Worm (Caenorhabditis elegans) whole organism, late embryonic: Measurements from ENCODE around the gene ppt-1.
A peak's percentile ranks its signal among the peaks of the same experiment; 100 is the strongest.

Experiments
- K02D7.2 ChIP-seq: sonication (generic microtip); optimal IDR thresholded peaks from 2 replicates; lab custom pipeline; 2017; ENCODE audit warnings: mild to moderate bottlenecking, missing genetic modification characterization, missing compliant biosample characterization
- ahr-1 ChIP-seq: sonication (generic microtip); optimal IDR thresholded peaks from 2 replicates; lab custom pipeline; 2016; ENCODE audit warnings: missing genetic modification characterization, missing compliant biosample characterization
- ama-1 ChIP-seq: fragments of 150-350 bp; optimal IDR thresholded peaks from 2 replicates; lab custom pipeline; 2014
- ceh-18 ChIP-seq: sonication (generic microtip); optimal IDR thresholded peaks from 2 replicates; lab custom pipeline; 2016; ENCODE audit warnings: missing genetic modification characterization, missing compliant biosample characterization
- ceh-2 ChIP-seq: sonication (generic microtip); optimal IDR thresholded peaks from 2 replicates; lab custom pipeline; 2016; ENCODE audit warnings: missing genotype, missing genetic modification characterization, missing compliant biosample characterization
- ceh-30 ChIP-seq: fragments of 150-350 bp; optimal IDR thresholded peaks from 2 replicates; lab custom pipeline; 2014; ENCODE audit warnings: missing biosample characterization, missing genetic modification characterization
- ceh-31 ChIP-seq: sonication (generic microtip); optimal IDR thresholded peaks from 2 replicates; lab custom pipeline; 2016; ENCODE audit warnings: missing genetic modification characterization, missing compliant biosample characterization
- ceh-34 ChIP-seq: sonication (generic microtip); optimal IDR thresholded peaks from 2 replicates; lab custom pipeline; 2016; ENCODE audit warnings: mild to moderate bottlenecking, missing genetic modification characterization, missing compliant biosample characterization
- ceh-6 ChIP-seq: fragments of 200-800 bp; sonication (Bioruptor generic); optimal IDR thresholded peaks from 2 replicates; lab custom pipeline; 2018; ENCODE audit warnings: mild to moderate bottlenecking, missing genetic modification characterization, missing compliant biosample characterization
- ceh-9 ChIP-seq: sonication (generic microtip); optimal IDR thresholded peaks from 2 replicates; lab custom pipeline; 2016; ENCODE audit warnings: mild to moderate bottlenecking, missing genetic modification characterization, inconsistent platforms, missing compliant biosample characterization
- che-1 ChIP-seq: sonication (generic microtip); optimal IDR thresholded peaks from 2 replicates; lab custom pipeline; 2016; ENCODE audit warnings: mild to moderate bottlenecking, missing genetic modification characterization, missing compliant biosample characterization
- elt-2 ChIP-seq: sonication (generic microtip); optimal IDR thresholded peaks from 2 replicates; lab custom pipeline; 2016; ENCODE audit warnings: missing genetic modification reagents, missing genetic modification characterization, missing compliant biosample characterization
- elt-4 ChIP-seq: sonication (generic microtip); optimal IDR thresholded peaks from 2 replicates; lab custom pipeline; 2016; ENCODE audit warnings: missing genetic modification characterization, missing compliant biosample characterization
- ets-4 ChIP-seq: sonication (generic microtip); optimal IDR thresholded peaks from 2 replicates; lab custom pipeline; 2016; ENCODE audit warnings: missing genetic modification characterization, missing compliant biosample characterization
- eyg-1 ChIP-seq: sonication (generic microtip); optimal IDR thresholded peaks from 2 replicates; lab custom pipeline; 2016; ENCODE audit warnings: missing genotype, missing genetic modification characterization, missing compliant biosample characterization
- fax-1 ChIP-seq: sonication (generic microtip); optimal IDR thresholded peaks from 2 replicates; lab custom pipeline; 2016; ENCODE audit warnings: missing genotype, missing genetic modification characterization, missing compliant biosample characterization
- fkh-10 ChIP-seq: fragments of 150-350 bp; optimal IDR thresholded peaks from 2 replicates; lab custom pipeline; 2014; ENCODE audit warnings: missing biosample characterization, missing genetic modification reagents, missing genetic modification characterization
- gmeb-2 ChIP-seq: sonication (generic microtip); optimal IDR thresholded peaks from 2 replicates; lab custom pipeline; 2016; ENCODE audit warnings: missing genetic modification characterization, inconsistent platforms, missing compliant biosample characterization
- hlh-13 ChIP-seq: fragments of 200-800 bp; sonication (Bioruptor generic); optimal IDR thresholded peaks from 2 replicates; lab custom pipeline; 2018; ENCODE audit warnings: mild to moderate bottlenecking, missing genetic modification characterization, missing compliant biosample characterization
- hlh-30 ChIP-seq: sonication (generic microtip); optimal IDR thresholded peaks from 2 replicates; lab custom pipeline; 2017; ENCODE audit warnings: antibody characterized with exemption, missing genetic modification characterization, missing compliant biosample characterization; ENCODE audit not compliant: insufficient read depth
- lim-6 ChIP-seq: sonication (generic microtip); optimal IDR thresholded peaks from 2 replicates; lab custom pipeline; 2016; ENCODE audit warnings: missing genetic modification characterization, missing compliant biosample characterization
- lin-11 ChIP-seq: fragments of 200-800 bp; sonication (Bioruptor generic); optimal IDR thresholded peaks from 2 replicates; lab custom pipeline; 2018; ENCODE audit warnings: mild to moderate bottlenecking, missing genetic modification characterization, missing compliant biosample characterization
- nhr-232 ChIP-seq: sonication (generic microtip); optimal IDR thresholded peaks from 2 replicates; lab custom pipeline; 2016; ENCODE audit warnings: missing genetic modification characterization, missing compliant biosample characterization
- npax-4 ChIP-seq: sonication (generic microtip); optimal IDR thresholded peaks from 2 replicates; lab custom pipeline; 2016; ENCODE audit warnings: missing genetic modification characterization, missing compliant biosample characterization
- odd-2 ChIP-seq: sonication (generic microtip); optimal IDR thresholded peaks from 2 replicates; lab custom pipeline; 2017; ENCODE audit warnings: antibody characterized with exemption, mild to moderate bottlenecking, missing genetic modification characterization, missing compliant biosample characterization
- pag-3 ChIP-seq: sonication (generic microtip); optimal IDR thresholded peaks from 2 replicates; lab custom pipeline; 2016; ENCODE audit warnings: missing compliant biosample characterization, missing genetic modification characterization, borderline replicate concordance
- pat-9 ChIP-seq: fragments of 200-800 bp; sonication (Bioruptor generic); optimal IDR thresholded peaks from 2 replicates; lab custom pipeline; 2018; ENCODE audit warnings: mild to moderate bottlenecking, missing genetic modification characterization, moderate library complexity, missing compliant biosample characterization
- pax-1 ChIP-seq: fragments of 150-350 bp; optimal IDR thresholded peaks from 2 replicates; lab custom pipeline; 2014; ENCODE audit warnings: missing biosample characterization, missing genetic modification characterization
- pqm-1 ChIP-seq: sonication (generic microtip); optimal IDR thresholded peaks from 2 replicates; lab custom pipeline; 2016; ENCODE audit warnings: missing genetic modification characterization, missing compliant biosample characterization
- pros-1 ChIP-seq: fragments of 150-350 bp; optimal IDR thresholded peaks from 2 replicates; lab custom pipeline; 2014; ENCODE audit warnings: missing biosample characterization, missing genetic modification reagents, missing genetic modification characterization
- rnt-1 ChIP-seq: sonication (generic microtip); optimal IDR thresholded peaks from 2 replicates; lab custom pipeline; 2016; ENCODE audit warnings: missing genetic modification characterization, missing compliant biosample characterization
- sdc-2 ChIP-seq: sonication (generic microtip); optimal IDR thresholded peaks from 2 replicates; lab custom pipeline; 2016; ENCODE audit warnings: missing genotype, missing genetic modification characterization, missing compliant biosample characterization
- sox-2 ChIP-seq: fragments of 200-800 bp; sonication (Bioruptor generic); IDR thresholded peaks from 2 replicates; pipeline ENCODE4 v1.3.6; 2022; ENCODE audit warnings: missing genetic modification reagents, missing genetic modification characterization, missing compliant biosample characterization
- syd-9 ChIP-seq: sonication (generic microtip); optimal IDR thresholded peaks from 2 replicates; lab custom pipeline; 2016; ENCODE audit warnings: mild to moderate bottlenecking, missing genetic modification characterization, moderate library complexity, missing compliant biosample characterization
- ttx-3 ChIP-seq: sonication (generic microtip); optimal IDR thresholded peaks from 2 replicates; lab custom pipeline; 2016; ENCODE audit warnings: missing genetic modification reagents, missing genetic modification characterization, missing compliant biosample characterization
- unc-42 ChIP-seq: sonication (generic microtip); optimal IDR thresholded peaks from 2 replicates; lab custom pipeline; 2016; ENCODE audit warnings: missing genotype, missing genetic modification characterization, missing compliant biosample characterization
- zip-5 ChIP-seq: sonication (generic microtip); optimal IDR thresholded peaks from 2 replicates; lab custom pipeline; 2016; ENCODE audit warnings: missing genetic modification characterization, missing compliant biosample characterization

ppt-1 gene

DNA sequence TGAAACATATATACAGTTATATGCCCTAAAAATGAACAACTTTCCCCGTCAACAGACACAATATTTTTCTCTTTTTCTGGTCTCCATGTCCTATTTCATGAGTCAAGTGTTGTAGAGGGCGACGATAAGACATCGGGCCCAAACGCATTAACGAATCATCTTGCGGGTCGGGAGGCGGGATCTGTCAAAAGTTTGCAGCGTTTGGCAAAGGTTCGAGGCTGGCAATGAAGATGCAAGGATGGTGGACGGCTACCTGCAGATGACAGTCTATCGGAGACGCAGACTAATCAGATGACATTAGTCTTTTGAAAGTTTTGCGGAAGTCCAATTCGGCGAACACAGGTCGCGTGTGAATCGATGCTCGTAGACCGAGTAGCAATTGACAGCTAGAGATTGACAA, 5.3 kb downstream of the ppt-1 start:
- no peak for TF ChIP-seq nhr-232 (tag; lab: Kevin White, UChicago)
- TF ChIP-seq sdc-2 (tag; lab: Kevin White, UChicago), result no peak
- no peak for TF ChIP-seq pros-1 (tag; lab: Kevin White, UChicago)
- TF ChIP-seq ama-1, result no peak
- TF ChIP-seq eyg-1 (tag; lab: Kevin White, UChicago), result no peak
- TF ChIP-seq pat-9 (tag; lab: Kevin White, UChicago), result no peak
- TF ChIP-seq che-1 (tag; lab: Kevin White, UChicago), result no peak
- no peak for TF ChIP-seq hlh-30 (tag; lab: Kevin White, UChicago)

ce11 chrV:6616294-6616693, 9.8 kb downstream of the ppt-1 start:
- TF ChIP-seq pag-3 (tag; lab: Kevin White, UChicago), result no peak
- no peak for TF ChIP-seq ceh-31 (tag; lab: Kevin White, UChicago)
- no peak for TF ChIP-seq zip-5 (tag; lab: Kevin White, UChicago)
- TF ChIP-seq gmeb-2, result no peak
- TF ChIP-seq fax-1 (tag; lab: Kevin White, UChicago), result no peak
- TF ChIP-seq unc-42, result no peak
- TF ChIP-seq hlh-13, result no peak
- no peak for TF ChIP-seq ceh-2
- no peak for TF ChIP-seq che-1 (tag; lab: Kevin White, UChicago)
- TF ChIP-seq syd-9 (tag; lab: Kevin White, UChicago), result no peak
- TF ChIP-seq ttx-3, result no peak
- TF ChIP-seq ceh-30 (tag; lab: Kevin White, UChicago), result no peak
- TF ChIP-seq, all 69 proteins: peak for 0

DNA sequence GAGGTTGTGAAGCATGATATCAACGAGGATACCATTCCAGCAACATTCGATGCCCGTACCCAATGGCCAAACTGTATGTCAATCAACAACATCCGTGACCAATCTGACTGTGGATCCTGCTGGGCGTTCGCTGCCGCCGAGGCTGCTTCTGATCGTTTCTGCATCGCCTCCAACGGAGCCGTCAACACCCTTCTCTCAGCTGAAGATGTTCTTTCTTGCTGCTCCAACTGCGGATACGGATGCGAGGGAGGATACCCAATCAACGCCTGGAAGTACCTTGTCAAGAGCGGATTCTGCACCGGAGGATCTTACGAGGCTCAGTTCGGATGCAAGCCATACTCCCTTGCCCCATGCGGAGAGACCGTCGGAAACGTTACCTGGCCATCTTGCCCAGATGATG, 11.2 kb downstream of the ppt-1 start:
- TF ChIP-seq elt-4 (tag; lab: Kevin White, UChicago) (peak; percentile 19), fkh-10 (GFP tag; lab: Kevin White, UChicago) (no peak), ceh-9 (tag; lab: Kevin White, UChicago) (no peak)

- TF ChIP-seq lim-6 (tag; lab: Kevin White, UChicago), result no peak
- no peak for TF ChIP-seq eyg-1 (tag; lab: Kevin White, UChicago)
- TF ChIP-seq pqm-1 (tag; lab: Kevin White, UChicago), result peak; percentile 63
- peak; percentile 91 for TF ChIP-seq elt-2 (tag; lab: Kevin White, UChicago)
- no peak for TF ChIP-seq ceh-2
- no peak for TF ChIP-seq ceh-18 (tag; lab: Kevin White, UChicago)
Measured at ce11 chrV:6614152-6614734, 11.9 kb downstream of the ppt-1 start, which contains the start of gene cpr-4. TSS of gene cpr-4 (plus strand) at chrV:6614674.

- TF ChIP-seq K02D7.2 (tag; lab: Kevin White, UChicago) (no peak), ceh-18 (tag; lab: Kevin White, UChicago) (no peak), pax-1 (tag; lab: Kevin White, UChicago) (no peak), pros-1 (tag; lab: Kevin White, UChicago) (no peak), unc-42 (no peak), sox-2 (GFP tag; lab: Robert Waterston, UW) (no peak), ceh-30 (tag; lab: Kevin White, UChicago) (no peak), lim-6 (tag; lab: Kevin White, UChicago) (no peak), nhr-232 (tag; lab: Kevin White, UChicago) (no peak), odd-2 (tag; lab: Kevin White, UChicago) (no peak), npax-4 (tag; lab: Kevin White, UChicago) (no peak), hlh-13 (no peak), ets-4 (no peak)
- TF ChIP-seq, all 69 proteins: peak for 0
Measured at ce11 chrV:6611504-6611903, 14.6 kb downstream of the ppt-1 start.

- TF ChIP-seq ceh-6, result no peak
- TF ChIP-seq lin-11 (tag; lab: Kevin White, UChicago), result no peak
- no peak for TF ChIP-seq ceh-34 (tag; lab: Kevin White, UChicago)
- no peak for TF ChIP-seq elt-4 (tag; lab: Kevin White, UChicago)
- TF ChIP-seq ahr-1 (tag; lab: Kevin White, UChicago), result no peak
- TF ChIP-seq rnt-1 (tag; lab: Kevin White, UChicago), result no peak
Measured at ce11 chrV:6611058-6611457, 15.1 kb downstream of the ppt-1 start, which contains the start of gene gon-14. TSS of gene gon-14 (minus strand) at chrV:6611158.
